Worm (Caenorhabditis elegans) whole organism, L2 larva: ENCODE data around the gene slc-9B.1.

ENCODE experiments used
- R02D3.7 ChIP-seq: fragments of 150-350 bp; optimal IDR thresholded peaks from 2 replicates; lab custom pipeline; 2014; ENCODE audit warnings: missing biosample characterization, missing genetic modification characterization
- ZK546.5 ChIP-seq: sonication (generic microtip); optimal IDR thresholded peaks from 2 replicates; lab custom pipeline; 2017; ENCODE audit warnings: missing biosample characterization, missing genetic modification characterization
- ama-1 ChIP-seq: fragments of 150-350 bp; optimal IDR thresholded peaks from 2 replicates; lab custom pipeline; 2018; ENCODE audit warnings: inconsistent platforms
- crh-2 ChIP-seq: sonication (generic microtip); optimal IDR thresholded peaks from 2 replicates; lab custom pipeline; 2017; ENCODE audit warnings: missing biosample characterization, missing genetic modification characterization
- egl-27 ChIP-seq: sonication (generic microtip); optimal IDR thresholded peaks from 3 replicates; lab custom pipeline; 2017; ENCODE audit warnings: missing biosample characterization, missing genetic modification reagents, missing genetic modification characterization
- elt-3 ChIP-seq: sonication (generic microtip); optimal IDR thresholded peaks from 2 replicates; lab custom pipeline; 2017; ENCODE audit warnings: missing biosample characterization, missing genetic modification characterization
- lin-39 ChIP-seq: fragments of 150-350 bp; optimal IDR thresholded peaks from 2 replicates; lab custom pipeline; 2014; ENCODE audit warnings: missing biosample characterization, missing genetic modification reagents, missing genetic modification characterization
- mbf-1 ChIP-seq: sonication (generic microtip); optimal IDR thresholded peaks from 2 replicates; lab custom pipeline; 2017; ENCODE audit warnings: missing biosample characterization, missing genetic modification characterization
- nhr-10 ChIP-seq: sonication (generic microtip); optimal IDR thresholded peaks from 2 replicates; lab custom pipeline; 2017; ENCODE audit warnings: missing biosample characterization, missing genetic modification characterization
- nhr-12 ChIP-seq: fragments of 150-350 bp; optimal IDR thresholded peaks from 2 replicates; lab custom pipeline; 2014; ENCODE audit warnings: missing biosample characterization, missing genetic modification characterization
- skn-1 ChIP-seq: sonication (generic microtip); optimal IDR thresholded peaks from 2 replicates; lab custom pipeline; 2017; ENCODE audit warnings: missing biosample characterization, missing genetic modification characterization
- sma-9 ChIP-seq, 2 experiments: fragments of 150-350 bp in 1 of 2; sonication (generic microtip) in 1 of 2; optimal IDR thresholded peaks; 2 replicates each; lab custom pipeline; 2014 to 2016; ENCODE audit warnings: missing genetic modification characterization in 2 of 2, mild to moderate bottlenecking in 1 of 2, missing biosample characterization in 1 of 2, missing compliant biosample characterization in 1 of 2, missing genetic modification reagents in 1 of 2, moderate library complexity in 1 of 2
- zag-1 ChIP-seq: fragments of 150-350 bp; optimal IDR thresholded peaks from 2 replicates; lab custom pipeline; 2014; ENCODE audit warnings: missing biosample characterization, missing genetic modification characterization

ce11 chrX:10306923-10307322 lies 27.5 kb downstream of the slc-9B.1 start:
- TF ChIP-seq lin-39 (tag; lab: Kevin White, UChicago) (no peak), sma-9 (GFP tag; optimal IDR thresholded peaks at IDR 0.05; lab: Kevin White, UChicago) (peak; percentile 69), sma-9 (tag; optimal IDR thresholded peaks at IDR 0.05; lab: Kevin White, UChicago) (no peak), nhr-10 (no peak), skn-1 (tag; lab: Kevin White, UChicago) (no peak), nhr-12 (tag; lab: Kevin White, UChicago) (no peak), zag-1 (no peak), R02D3.7 (tag; lab: Kevin White, UChicago) (no peak), crh-2 (no peak), egl-27 (tag; lab: Kevin White, UChicago) (no peak), ama-1 (lab: Kevin White, UChicago) (no peak), mbf-1 (tag; lab: Kevin White, UChicago) (no peak), ZK546.5 (tag; lab: Kevin White, UChicago) (no peak), elt-3 (tag; lab: Kevin White, UChicago) (no peak)
